Worm (Caenorhabditis elegans): ENCODE data around the gene osm-9.

Gene osm-9

DNA sequence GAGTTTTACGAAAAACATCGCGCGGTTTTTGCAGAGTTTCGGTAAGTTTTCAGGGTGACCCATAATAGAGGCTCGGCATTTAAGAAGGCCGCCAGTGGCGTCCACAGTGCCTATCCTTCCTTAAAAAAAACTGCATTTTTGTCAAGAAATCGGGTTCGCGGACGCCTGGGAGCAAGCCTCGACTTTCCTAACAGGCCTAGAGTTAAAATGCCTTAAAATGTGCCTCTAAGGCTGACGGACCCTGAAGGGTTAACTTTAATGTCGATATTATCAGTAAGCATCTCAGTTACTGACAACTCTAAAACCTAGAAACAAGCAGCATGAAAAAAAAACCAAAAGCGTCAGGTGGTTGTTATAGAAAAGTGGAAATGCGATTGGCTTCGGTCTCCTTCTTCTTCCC, 2.0 kb upstream of the osm-9 start:
- no peak for TF ChIP-seq mbf-1 (tag; optimal IDR thresholded peaks at IDR 0.05)
- TF ChIP-seq elt-1 (tag; optimal IDR thresholded peaks at IDR 0.05), result no peak
- TF ChIP-seq ZK546.5 (tag; optimal IDR thresholded peaks at IDR 0.05), result no peak
- TF ChIP-seq nhr-237 (tag; optimal IDR thresholded peaks at IDR 0.05), result no peak

DNA sequence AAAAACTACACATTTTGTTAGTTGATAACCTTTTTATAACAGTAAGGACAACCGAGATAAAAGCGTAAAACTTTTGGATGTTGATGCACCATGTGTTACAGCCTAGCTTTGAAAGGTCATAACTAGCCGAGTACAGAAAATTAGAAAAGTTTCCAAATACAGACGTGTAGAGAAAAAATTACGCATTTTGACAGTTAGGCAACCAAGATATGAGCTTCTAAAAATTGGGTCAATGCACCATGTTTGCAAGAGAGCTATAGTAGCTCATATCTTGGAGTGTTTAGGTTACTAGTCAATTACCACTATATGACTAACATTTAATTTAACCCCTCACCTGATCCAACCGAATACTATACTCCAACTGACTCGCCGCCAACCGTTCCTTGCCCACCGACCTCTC, 4.3 kb downstream of the osm-9 start:
- TF ChIP-seq snpc-4 (tag; optimal IDR thresholded peaks at IDR 0.05), result no peak
- no peak for TF ChIP-seq unc-62 (GFP tag; optimal IDR thresholded peaks at IDR 0.05)
- no peak for TF ChIP-seq blmp-1 (tag; optimal IDR thresholded peaks at IDR 0.05; ENCODE audit: insufficient read depth)
- TF ChIP-seq ceh-16 (tag; optimal IDR thresholded peaks at IDR 0.05), result no peak
- no peak for TF ChIP-seq skn-1 (tag; optimal IDR thresholded peaks at IDR 0.05)
- TF ChIP-seq nhr-10 (tag; optimal IDR thresholded peaks at IDR 0.05), result no peak
- no peak for TF ChIP-seq lin-13 (GFP tag; optimal IDR thresholded peaks at IDR 0.05)
- TF ChIP-seq nhr-6 (tag; optimal IDR thresholded peaks at IDR 0.05), result no peak
- TF ChIP-seq sem-4 (tag; optimal IDR thresholded peaks at IDR 0.05), result no peak
- no peak for TF ChIP-seq elt-1 (tag; optimal IDR thresholded peaks at IDR 0.05)
- no peak for TF ChIP-seq ztf-1 (GFP tag; conservative IDR thresholded peaks at IDR 0.05)
- no peak for TF ChIP-seq nhr-12 (tag; optimal IDR thresholded peaks at IDR 0.05)
- no peak for TF ChIP-seq Y55F3AM.14 (GFP tag; optimal IDR thresholded peaks at IDR 0.05)
- no peak for TF ChIP-seq unc-39 (tag; optimal IDR thresholded peaks at IDR 0.05)
- TF ChIP-seq nhr-129 (tag; optimal IDR thresholded peaks at IDR 0.05), result no peak
- no peak for TF ChIP-seq alr-1 (tag; optimal IDR thresholded peaks at IDR 0.05)
- TF ChIP-seq crh-2 (tag; optimal IDR thresholded peaks at IDR 0.05), result no peak

DNA sequence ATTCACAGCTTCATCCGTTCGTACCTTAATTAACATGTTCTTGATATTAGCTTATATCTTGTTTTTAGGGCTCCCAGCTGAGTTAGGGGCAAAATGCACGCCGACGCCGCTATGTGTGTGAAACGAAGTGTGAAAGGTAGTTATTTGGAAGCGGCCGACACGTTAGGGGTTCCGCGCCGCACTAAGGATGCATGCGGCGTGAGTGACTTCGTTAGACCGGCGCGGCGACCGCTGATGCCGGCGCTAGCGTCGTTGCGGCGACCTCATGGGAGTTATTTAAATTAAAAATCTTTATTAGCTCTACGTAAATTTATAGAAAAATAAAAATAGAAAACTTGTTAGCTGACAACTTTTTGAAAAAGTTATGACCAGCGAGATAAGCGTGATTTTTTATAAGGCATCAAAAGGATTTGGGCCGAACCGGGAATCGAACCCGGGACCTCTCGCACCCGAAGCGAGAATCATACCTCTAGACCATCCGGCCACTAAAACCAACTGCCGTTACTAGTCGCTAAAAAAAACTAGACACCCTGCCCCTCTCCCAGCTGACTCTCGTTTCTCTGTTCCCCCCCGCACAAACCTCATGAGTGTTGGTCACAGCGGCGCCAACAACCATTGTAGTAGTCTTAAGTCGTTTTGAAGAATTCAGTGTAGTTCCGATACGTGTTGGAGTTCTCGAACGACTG, 5.3 kb downstream of the osm-9 start:
- TF ChIP-seq aly-2 (tag; optimal IDR thresholded peaks at IDR 0.05) (no peak), nhr-21 (tag; optimal IDR thresholded peaks at IDR 0.05) (peak; percentile 33), Y55F3AM.14 (GFP tag; optimal IDR thresholded peaks at IDR 0.05) (peak; percentile 35), gmeb-1 (tag; optimal IDR thresholded peaks at IDR 0.05) (peak; percentile 65), sma-9 (GFP tag; optimal IDR thresholded peaks at IDR 0.05) (peak; percentile 67), sma-9 (tag; optimal IDR thresholded peaks at IDR 0.05) (no peak), fos-1 (tag; optimal IDR thresholded peaks at IDR 0.05) (peak; percentile 32), mbf-1 (tag; optimal IDR thresholded peaks at IDR 0.05) (no peak), alr-1 (tag; optimal IDR thresholded peaks at IDR 0.05) (no peak), sma-3 (GFP tag; optimal IDR thresholded peaks at IDR 0.05) (peak; percentile 64), crh-2 (tag; optimal IDR thresholded peaks at IDR 0.05) (peak; percentile 49), F13H6.1 (tag; optimal IDR thresholded peaks at IDR 0.05) (peak; percentile 61), lsy-2 (tag; optimal IDR thresholded peaks at IDR 0.05) (peak; percentile 15 to 46), nhr-129 (tag; optimal IDR thresholded peaks at IDR 0.05) (peak; percentile 56), C34F6.9 (tag; optimal IDR thresholded peaks at IDR 0.05) (peak; percentile 37), lin-11 (tag; optimal IDR thresholded peaks at IDR 0.05) (peak; percentile 65), skn-1 (tag; optimal IDR thresholded peaks at IDR 0.05) (no peak), ZK546.5 (tag; optimal IDR thresholded peaks at IDR 0.05) (no peak), ceh-82 (tag; optimal IDR thresholded peaks at IDR 0.05) (no peak), unc-55 (GFP tag; optimal IDR thresholded peaks at IDR 0.05) (peak; percentile 59)

DNA sequence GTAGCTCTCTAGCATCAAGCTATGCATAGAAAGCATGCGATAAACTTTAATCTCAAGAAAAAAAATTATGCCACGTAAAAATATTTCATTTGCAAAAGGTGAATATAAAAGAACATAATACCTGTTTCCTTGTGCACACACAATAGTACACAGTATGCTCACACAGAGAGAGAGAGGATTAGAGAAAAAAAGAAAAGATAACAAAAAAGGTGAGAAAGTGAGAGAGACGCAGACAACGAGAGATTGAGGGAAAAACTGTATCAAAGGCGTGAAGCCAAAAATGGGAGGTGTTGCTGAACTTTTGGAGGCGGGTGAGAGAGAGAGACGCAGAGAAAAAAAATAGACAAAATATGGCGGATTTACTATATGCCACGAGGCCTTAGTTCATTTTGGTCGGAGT, 8.9 kb downstream of the osm-9 start:
- TF ChIP-seq zag-1 (tag; optimal IDR thresholded peaks at IDR 0.05) (no peak), ztf-11 (tag; optimal IDR thresholded peaks at IDR 0.05) (no peak), nhr-11 (tag; optimal IDR thresholded peaks at IDR 0.05) (no peak), ceh-16 (tag; optimal IDR thresholded peaks at IDR 0.05) (no peak), nhr-6 (tag; optimal IDR thresholded peaks at IDR 0.05) (no peak), nhr-77 (tag; optimal IDR thresholded peaks at IDR 0.05) (no peak), ztf-4 (tag; optimal IDR thresholded peaks at IDR 0.05) (no peak), lin-11 (tag; optimal IDR thresholded peaks at IDR 0.05) (no peak), elt-1 (tag; optimal IDR thresholded peaks at IDR 0.05) (no peak), mdl-1 (tag; optimal IDR thresholded peaks at IDR 0.05) (no peak), aly-2 (tag; optimal IDR thresholded peaks at IDR 0.05) (no peak), nhr-237 (tag; optimal IDR thresholded peaks at IDR 0.05) (no peak), nhr-23 (tag; optimal IDR thresholded peaks at IDR 0.05) (no peak), peb-1 (tag; optimal IDR thresholded peaks at IDR 0.05) (no peak), C34F6.9 (tag; optimal IDR thresholded peaks at IDR 0.05) (no peak), nhr-129 (tag; optimal IDR thresholded peaks at IDR 0.05) (no peak), gmeb-1 (tag; optimal IDR thresholded peaks at IDR 0.05) (peak; percentile 47), R02D3.7 (tag; optimal IDR thresholded peaks at IDR 0.05) (no peak), elt-3 (tag; optimal IDR thresholded peaks at IDR 0.05) (no peak), mbf-1 (tag; optimal IDR thresholded peaks at IDR 0.05) (no peak), F13H6.1 (tag; optimal IDR thresholded peaks at IDR 0.05) (peak; percentile 64), unc-55 (GFP tag; optimal IDR thresholded peaks at IDR 0.05) (no peak), alr-1 (tag; optimal IDR thresholded peaks at IDR 0.05) (no peak), crh-2 (tag; optimal IDR thresholded peaks at IDR 0.05) (peak; percentile 56), fos-1 (tag; optimal IDR thresholded peaks at IDR 0.05) (peak; percentile 37), lin-13 (GFP tag; optimal IDR thresholded peaks at IDR 0.05) (no peak), sma-3 (GFP tag; optimal IDR thresholded peaks at IDR 0.05) (no peak), unc-62 (GFP tag; optimal IDR thresholded peaks at IDR 0.05) (no peak), unc-39 (tag; optimal IDR thresholded peaks at IDR 0.05) (no peak), nhr-25 (tag; optimal IDR thresholded peaks at IDR 0.05) (no peak), snpc-4 (tag; optimal IDR thresholded peaks at IDR 0.05) (no peak), ama-1 (optimal IDR thresholded peaks at IDR 0.05) (no peak), Y55F3AM.14 (GFP tag; optimal IDR thresholded peaks at IDR 0.05) (no peak), ceh-82 (tag; optimal IDR thresholded peaks at IDR 0.05) (no peak)
